Worm (Caenorhabditis elegans) whole organism, early embryonic: ENCODE results near the gene col-109.

Source experiments
- B0310.2 ChIP-seq: sonication (generic microtip); optimal IDR thresholded peaks from 2 replicates; lab custom pipeline; 2016; ENCODE audit warnings: mild to moderate bottlenecking, missing genetic modification characterization, missing compliant biosample characterization
- F13C5.2 ChIP-seq: sonication (generic microtip); optimal IDR thresholded peaks from 2 replicates; lab custom pipeline; 2017; ENCODE audit warnings: mild to moderate bottlenecking, missing genetic modification characterization, inconsistent platforms, missing compliant biosample characterization
- aly-1 ChIP-seq: sonication (generic microtip); optimal IDR thresholded peaks from 2 replicates; lab custom pipeline; 2016; ENCODE audit warnings: missing genetic modification characterization, missing compliant biosample characterization
- ama-1 ChIP-seq: fragments of 150-350 bp; optimal IDR thresholded peaks from 2 replicates; lab custom pipeline; 2014
- ceh-13 ChIP-seq: fragments of 200-800 bp; sonication (Bioruptor generic); optimal IDR thresholded peaks from 2 replicates; lab custom pipeline; 2018; ENCODE audit warnings: mild to moderate bottlenecking, missing genetic modification characterization, missing compliant biosample characterization
- ceh-36 ChIP-seq: sonication (generic microtip); optimal IDR thresholded peaks from 2 replicates; lab custom pipeline; 2016; ENCODE audit warnings: missing genetic modification characterization, inconsistent platforms, missing compliant biosample characterization
- ets-7 ChIP-seq: sonication (generic microtip); optimal IDR thresholded peaks from 2 replicates; lab custom pipeline; 2016; ENCODE audit warnings: missing genotype, missing genetic modification characterization, missing compliant biosample characterization
- flt-1 ChIP-seq: fragments of 200-800 bp; sonication (Bioruptor generic); IDR thresholded peaks from 2 replicates; pipeline ENCODE4 v1.3.6; 2022; ENCODE audit warnings: missing genetic modification characterization, missing compliant biosample characterization
- hmbx-1 ChIP-seq: sonication (generic microtip); optimal IDR thresholded peaks from 2 replicates; lab custom pipeline; 2016; ENCODE audit warnings: mild to moderate bottlenecking, missing genetic modification characterization, missing compliant biosample characterization
- hmg-4 ChIP-seq: fragments of 200-800 bp; sonication (Bioruptor generic); optimal IDR thresholded peaks from 2 replicates; lab custom pipeline; 2018; ENCODE audit warnings: mild to moderate bottlenecking, missing genetic modification characterization, missing compliant biosample characterization
- hnd-1 ChIP-seq: sonication (generic microtip); optimal IDR thresholded peaks from 2 replicates; lab custom pipeline; 2016; ENCODE audit warnings: missing genetic modification characterization, missing compliant biosample characterization
- pes-1 ChIP-seq: fragments of 200-800 bp; sonication (Bioruptor generic); IDR thresholded peaks from 2 replicates; pipeline ENCODE4 v1.3.6; 2022; ENCODE audit warnings: missing genetic modification reagents, missing genetic modification characterization, missing compliant biosample characterization
- scrt-1 ChIP-seq: fragments of 200-800 bp; sonication (Bioruptor generic); IDR thresholded peaks from 2 replicates; pipeline ENCODE4 v1.3.6; 2022; ENCODE audit warnings: missing genetic modification characterization, missing compliant biosample characterization
- sea-1 ChIP-seq: fragments of 200-800 bp; sonication (Bioruptor generic); conservative IDR thresholded peaks from 2 replicates; pipeline ENCODE4 v1.3.6; 2022; ENCODE audit warnings: missing genetic modification characterization, missing compliant biosample characterization
- tbx-11 ChIP-seq: fragments of 200-800 bp; sonication (Bioruptor generic); IDR thresholded peaks from 2 replicates; pipeline ENCODE4 v1.3.6; 2022; ENCODE audit warnings: missing genetic modification characterization, missing compliant biosample characterization
- tbx-37 ChIP-seq: fragments of 200-800 bp; sonication (Bioruptor generic); conservative IDR thresholded peaks from 2 replicates; pipeline ENCODE4 v1.3.6; 2022; ENCODE audit warnings: missing genetic modification reagents, missing genetic modification characterization, missing compliant biosample characterization
- tra-4 ChIP-seq: sonication (generic microtip); optimal IDR thresholded peaks from 2 replicates; lab custom pipeline; 2017; ENCODE audit warnings: missing genetic modification characterization, missing compliant biosample characterization

The col-109 gene

DNA sequence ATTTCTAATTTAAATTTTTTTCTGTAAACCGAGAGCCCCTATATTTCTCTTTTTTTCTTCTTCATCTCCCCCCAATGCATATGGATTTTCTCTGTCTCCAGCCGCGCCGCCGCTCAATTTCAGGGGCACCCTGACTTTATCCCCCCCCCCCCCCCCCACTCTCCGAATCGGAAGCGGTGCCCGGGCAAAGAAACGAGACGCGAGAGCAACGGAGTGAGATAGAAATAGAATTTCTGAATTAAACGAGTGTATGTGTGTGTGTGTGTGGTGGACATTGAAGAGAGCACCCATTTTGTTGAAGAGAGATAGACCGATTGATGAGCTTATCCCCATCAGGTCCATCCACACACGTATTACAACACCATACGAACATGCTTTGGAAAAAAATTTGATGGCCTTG is 5.7 kb upstream of the col-109 start:
- no peak for TF ChIP-seq pes-1 (GFP tag; lab: Robert Waterston, UW)
- no peak for TF ChIP-seq sea-1 (GFP tag; lab: Robert Waterston, UW)
- TF ChIP-seq hnd-1 (tag; lab: Kevin White, UChicago): no peak
- TF ChIP-seq ama-1: no peak

DNA sequence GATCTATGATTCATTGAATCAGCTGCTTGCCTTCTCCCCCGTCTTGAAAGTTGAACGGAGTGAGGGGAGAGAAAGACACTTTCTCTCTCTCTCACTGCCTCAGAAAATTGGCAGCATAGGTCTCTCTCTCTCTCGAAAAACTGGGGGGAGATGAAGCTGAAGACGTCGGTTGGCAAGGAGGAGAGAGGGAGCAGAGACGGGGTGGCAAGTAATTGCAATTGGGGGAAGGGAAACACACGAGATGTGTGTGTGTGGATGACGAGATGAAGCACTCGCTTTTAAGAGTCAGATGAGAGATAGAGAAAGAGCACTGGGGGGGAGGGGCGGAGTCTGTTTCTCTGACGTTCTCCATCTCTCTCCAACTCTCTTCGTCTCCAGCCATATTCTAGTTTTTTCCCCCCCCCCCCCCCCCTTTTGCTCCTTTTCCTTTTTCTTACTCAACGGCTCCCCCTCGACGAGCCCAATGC is 4.0 kb upstream of the col-109 start, which contains the start of gene cmk-1:
Gene cmk-1, plus strand, starts transcription at position 417 of the 467 bp plus-strand sequence.
- TF ChIP-seq scrt-1 (GFP tag; lab: Robert Waterston, UW) (no peak), F13C5.2 (peak; percentile 36)

DNA sequence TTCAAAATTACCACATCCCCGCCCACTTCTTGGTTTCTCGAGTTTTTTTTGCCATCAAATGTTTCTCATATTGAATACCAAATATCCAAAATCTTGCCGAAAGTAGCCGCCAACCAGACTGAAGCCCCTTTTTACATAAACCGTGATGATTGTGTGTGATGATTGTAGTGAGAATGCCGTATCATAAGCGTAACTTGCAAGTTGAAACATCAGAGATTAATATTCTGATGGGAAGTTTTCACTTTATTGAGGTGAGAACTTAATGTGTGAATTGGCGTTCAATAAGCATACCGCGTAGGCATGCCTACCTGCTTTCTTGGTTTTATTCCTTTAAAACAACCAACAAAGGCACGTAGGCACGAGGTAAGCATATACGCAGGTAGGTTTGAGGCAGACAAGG is 1.5 kb upstream of the col-109 start, which contains the start of gene Y38C1BA.4:
Gene Y38C1BA.4, plus strand, starts transcription at position 301 of the 400 bp plus-strand sequence.
- no peak for TF ChIP-seq hnd-1 (tag; lab: Kevin White, UChicago)
- TF ChIP-seq tbx-37 (GFP tag; lab: Robert Waterston, UW): no peak
- TF ChIP-seq pes-1 (GFP tag; lab: Robert Waterston, UW): no peak
- no peak for TF ChIP-seq ama-1
- no peak for TF ChIP-seq ets-7
- TF ChIP-seq B0310.2: no peak
- TF ChIP-seq aly-1: no peak
- TF ChIP-seq hmg-4 (GFP tag; lab: Kevin White, UChicago): no peak
- TF ChIP-seq hmbx-1 (tag; lab: Kevin White, UChicago): no peak
- no peak for TF ChIP-seq ceh-13 (GFP tag; lab: Kevin White, UChicago)
- no peak for TF ChIP-seq tra-4 (tag; lab: Kevin White, UChicago)
- no peak for TF ChIP-seq ceh-36 (tag; lab: Kevin White, UChicago)
- no peak for TF ChIP-seq sea-1 (GFP tag; lab: Robert Waterston, UW)
- no peak for TF ChIP-seq F13C5.2
- no peak for TF ChIP-seq tbx-11 (GFP tag; lab: Robert Waterston, UW)
- no peak for TF ChIP-seq scrt-1 (GFP tag; lab: Robert Waterston, UW)
- TF ChIP-seq flt-1: no peak

DNA sequence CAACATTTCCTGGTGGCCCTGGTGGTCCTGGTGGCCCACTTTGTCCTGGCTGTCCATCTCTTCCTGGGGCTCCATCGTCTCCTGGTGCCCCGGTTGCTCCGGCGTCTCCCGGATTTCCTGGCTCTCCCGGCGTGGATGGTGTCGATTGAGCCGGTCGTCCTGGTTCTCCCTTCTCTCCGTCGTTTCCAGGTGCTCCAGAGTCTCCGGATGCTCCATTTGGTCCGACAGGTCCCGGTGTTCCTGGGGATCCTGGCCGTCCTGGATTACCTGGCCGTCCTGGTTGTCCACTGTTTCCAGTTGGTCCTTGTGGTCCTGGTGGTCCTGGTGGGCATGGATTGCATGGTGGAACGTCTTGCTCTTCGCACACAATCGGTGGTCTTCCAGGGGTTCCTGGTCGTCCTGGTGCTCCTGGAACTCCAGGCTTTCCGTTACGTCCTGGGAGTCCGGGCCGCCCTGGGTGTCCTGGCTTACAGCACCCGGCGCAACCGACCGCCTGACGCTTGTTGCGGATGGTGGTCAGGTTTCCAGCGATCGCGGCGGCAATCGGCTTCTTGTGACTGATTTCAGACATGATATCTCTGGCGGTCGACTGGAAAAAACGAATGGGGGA is 1.5 kb downstream of the col-109 start:
- TF ChIP-seq ama-1 (no peak), hnd-1 (tag; lab: Kevin White, UChicago) (no peak), ets-7 (no peak), tbx-11 (GFP tag; lab: Robert Waterston, UW) (no peak), sea-1 (GFP tag; lab: Robert Waterston, UW) (no peak)

DNA sequence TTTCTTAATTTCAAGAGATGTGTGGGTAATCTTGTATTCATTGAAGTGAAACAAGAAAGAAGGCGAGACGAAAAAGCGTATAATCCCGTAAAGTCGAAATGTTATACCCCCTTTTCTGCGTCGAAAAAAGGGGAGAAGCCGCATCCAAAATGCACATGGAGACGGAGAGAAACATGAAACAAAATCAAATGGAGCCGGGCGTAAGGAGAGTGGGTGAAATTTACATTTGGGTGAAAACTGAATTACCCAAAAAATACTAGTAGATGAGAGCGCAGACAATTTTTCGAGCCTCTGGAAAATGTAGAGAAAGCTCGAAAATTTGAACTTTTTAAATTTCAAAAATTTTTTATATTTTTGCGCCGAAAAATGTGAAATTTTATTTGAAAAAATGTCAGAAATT is 3.8 kb downstream of the col-109 start:
- TF ChIP-seq flt-1: no peak
- no peak for TF ChIP-seq ceh-36 (tag; lab: Kevin White, UChicago)
- TF ChIP-seq pes-1 (GFP tag; lab: Robert Waterston, UW): no peak
- TF ChIP-seq sea-1 (GFP tag; lab: Robert Waterston, UW): no peak
- TF ChIP-seq aly-1: no peak
- TF ChIP-seq F13C5.2: no peak
- no peak for TF ChIP-seq scrt-1 (GFP tag; lab: Robert Waterston, UW)
- TF ChIP-seq B0310.2: no peak
- no peak for TF ChIP-seq hnd-1 (tag; lab: Kevin White, UChicago)
- TF ChIP-seq hmbx-1 (tag; lab: Kevin White, UChicago): no peak
- TF ChIP-seq tbx-11 (GFP tag; lab: Robert Waterston, UW): no peak
- no peak for TF ChIP-seq ceh-13 (GFP tag; lab: Kevin White, UChicago)
- TF ChIP-seq tra-4 (tag; lab: Kevin White, UChicago): no peak
- no peak for TF ChIP-seq ets-7
- no peak for TF ChIP-seq ama-1

DNA sequence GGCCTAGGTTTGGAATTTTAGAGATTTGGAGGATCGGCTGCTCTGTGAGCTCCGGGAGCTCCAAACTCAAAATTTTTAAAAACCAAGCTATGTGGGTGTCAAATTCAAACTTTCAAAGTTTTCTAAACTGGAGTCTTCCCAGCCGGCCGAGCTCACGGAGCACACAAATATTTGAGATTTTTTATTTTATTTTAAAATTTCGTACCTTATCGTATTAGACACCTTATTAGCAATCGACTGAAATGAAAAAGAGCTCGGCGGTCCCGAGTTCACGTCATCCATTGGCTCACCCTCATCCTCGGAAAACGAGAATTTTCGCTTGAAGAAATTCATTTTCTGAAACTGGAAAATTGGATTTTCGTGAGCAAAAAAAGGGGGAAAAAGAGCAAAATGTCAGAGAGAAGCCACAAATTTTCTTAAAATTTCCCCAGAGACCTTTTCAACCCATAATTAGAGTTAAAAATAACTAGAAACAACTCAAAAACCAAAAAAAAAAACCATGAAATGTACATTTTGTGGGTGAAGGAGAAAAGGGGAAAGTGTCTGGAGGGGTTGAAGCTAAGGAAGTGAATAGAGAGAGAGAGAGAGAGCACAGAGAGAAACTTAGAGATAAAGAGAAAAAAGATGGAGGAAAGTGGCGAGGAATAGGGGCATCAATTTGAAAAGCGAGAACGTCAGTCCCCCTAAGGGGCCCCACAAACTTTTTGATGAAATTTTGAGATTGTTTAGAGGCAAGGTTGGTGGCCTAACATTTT is 5.1 kb downstream of the col-109 start, which contains the start of gene snn-1:
Gene snn-1, minus strand, starts transcription at position 355 of the 755 bp plus-strand sequence.
- TF ChIP-seq hnd-1 (tag; lab: Kevin White, UChicago): no peak
- no peak for TF ChIP-seq B0310.2
- TF ChIP-seq ets-7: no peak
- TF ChIP-seq aly-1: no peak
- TF ChIP-seq pes-1 (GFP tag; lab: Robert Waterston, UW): no peak
- TF ChIP-seq tbx-11 (GFP tag; lab: Robert Waterston, UW): no peak
- TF ChIP-seq ceh-36 (tag; lab: Kevin White, UChicago): no peak
- no peak for TF ChIP-seq F13C5.2
- TF ChIP-seq tbx-37 (GFP tag; lab: Robert Waterston, UW): no peak

DNA sequence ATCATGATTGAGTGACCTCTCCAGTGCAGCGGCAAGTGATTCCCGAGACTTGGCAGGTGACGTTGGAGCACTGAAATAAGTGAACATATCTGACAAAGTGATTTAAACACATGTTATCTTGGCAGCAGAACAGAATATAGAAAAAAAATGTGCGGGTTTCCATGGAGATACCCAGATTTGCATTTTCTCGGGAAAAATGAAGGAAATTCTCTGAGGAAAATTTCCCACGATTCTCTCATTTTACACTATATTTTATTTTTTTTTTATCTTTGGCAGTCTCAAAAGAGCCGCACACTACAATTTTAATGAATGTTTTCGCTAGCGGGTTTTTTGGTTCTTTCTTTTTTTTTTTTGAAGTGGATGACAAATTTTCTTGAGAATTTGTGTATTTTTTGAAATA is 6.2 kb downstream of the col-109 start:
- TF ChIP-seq F13C5.2 (no peak), ama-1 (no peak), flt-1 (no peak), tra-4 (tag; lab: Kevin White, UChicago) (no peak), sea-1 (GFP tag; lab: Robert Waterston, UW) (no peak), scrt-1 (GFP tag; lab: Robert Waterston, UW) (no peak), B0310.2 (no peak), hnd-1 (tag; lab: Kevin White, UChicago) (no peak), tbx-11 (GFP tag; lab: Robert Waterston, UW) (no peak), hmbx-1 (tag; lab: Kevin White, UChicago) (no peak), ceh-36 (tag; lab: Kevin White, UChicago) (no peak), tbx-37 (GFP tag; lab: Robert Waterston, UW) (no peak), ets-7 (no peak), ceh-13 (GFP tag; lab: Kevin White, UChicago) (no peak)

DNA sequence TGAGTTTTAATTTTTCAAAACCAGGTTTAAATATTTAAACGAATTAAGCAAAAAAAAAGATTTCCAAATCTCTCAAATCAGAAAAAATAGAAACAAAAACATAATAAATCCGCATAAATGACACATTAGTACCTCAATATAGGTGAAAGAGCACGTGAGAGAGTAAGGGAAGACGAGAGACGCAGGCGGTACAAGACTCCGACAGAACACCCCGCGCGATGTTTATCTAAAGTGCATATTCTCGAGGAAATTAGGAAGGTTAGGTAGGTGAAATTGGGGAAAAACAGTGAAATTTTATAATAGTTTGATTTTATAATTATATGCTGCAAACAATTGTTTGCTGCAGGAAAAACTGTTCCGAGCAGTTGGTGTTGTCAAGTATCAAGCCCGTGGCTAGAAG is 15.4 kb downstream of the col-109 start:
- no peak for TF ChIP-seq ama-1
- no peak for TF ChIP-seq ceh-13 (GFP tag; lab: Kevin White, UChicago)
- TF ChIP-seq tbx-37 (GFP tag; lab: Robert Waterston, UW): no peak
- no peak for TF ChIP-seq tbx-11 (GFP tag; lab: Robert Waterston, UW)
- no peak for TF ChIP-seq scrt-1 (GFP tag; lab: Robert Waterston, UW)
